Fruit fly (Drosophila melanogaster): ENCODE measurements around the gene Phf7.
A peak's percentile ranks its signal among the peaks of the same experiment; 100 is the strongest.
"Not testable (repeated sequence)": the region's sequence is repeated elsewhere in the genome, so short reads cannot be mapped to it uniquely, and the experiment has no call there.

Gene Phf7

DNA sequence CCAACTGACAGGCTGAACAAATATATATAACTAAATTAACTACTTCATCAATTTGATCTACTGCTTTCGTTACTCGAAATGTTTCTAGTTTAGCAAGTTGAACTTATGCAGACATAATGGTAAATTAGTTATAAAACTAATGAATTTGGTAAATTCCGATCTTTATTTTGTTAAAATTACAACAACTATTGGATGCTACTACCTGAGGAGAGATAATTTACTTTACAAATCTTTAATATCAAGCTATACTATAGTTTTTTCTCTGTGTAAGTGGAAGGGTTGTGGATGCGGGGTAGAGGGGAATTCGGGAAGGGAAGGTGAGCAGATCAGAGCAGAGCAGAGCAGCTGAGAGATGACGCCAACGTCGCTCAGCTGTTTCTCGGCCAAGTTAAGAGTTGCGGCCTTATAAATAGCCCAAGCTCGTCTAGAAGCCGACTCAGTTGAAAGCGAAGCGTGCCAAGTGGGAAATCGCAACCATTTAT, 17.9 kb downstream of the Phf7 start, which contains the start of gene aspr (continued):
- TF ChIP-seq CG16779 (tag; optimal IDR thresholded peaks at IDR 0.05) (no peak), Hr39 (GFP tag; optimal IDR thresholded peaks at IDR 0.05) (no peak), CG3032 (tag; optimal IDR thresholded peaks at IDR 0.05) (peak; percentile 58), spab (GFP tag; optimal IDR thresholded peaks at IDR 0.05) (peak; percentile 25), CG6792 (GFP tag; optimal IDR thresholded peaks at IDR 0.05) (no peak), Smox (GFP tag; optimal IDR thresholded peaks at IDR 0.05) (no peak), achi (GFP tag; optimal IDR thresholded peaks at IDR 0.05) (no peak), Ets21C (GFP tag; optimal IDR thresholded peaks at IDR 0.05) (no peak), CG32006 (GFP tag; optimal IDR thresholded peaks at IDR 0.05) (no peak), CG7368 (GFP tag; optimal IDR thresholded peaks at IDR 0.05) (no peak), cyc (GFP tag; optimal IDR thresholded peaks at IDR 0.05) (no peak), Eip78C (GFP tag) (peak; percentile 67), Met (GFP tag; optimal IDR thresholded peaks at IDR 0.05) (no peak), CG6163 (GFP tag; IDR thresholded peaks at IDR 0.05) (no peak), lz (GFP tag; optimal IDR thresholded peaks at IDR 0.05) (no peak), dsx (GFP tag; optimal IDR thresholded peaks at IDR 0.05; ENCODE audit: poor library complexity, severe bottlenecking) (peak; percentile 7), CG10669 (GFP tag; optimal IDR thresholded peaks at IDR 0.05) (peak; percentile 52), CG8119 (GFP tag; IDR thresholded peaks at IDR 0.05) (no peak), CG6276 (GFP tag; optimal IDR thresholded peaks at IDR 0.05) (no peak), Eip93F (GFP tag; optimal IDR thresholded peaks at IDR 0.05) (no peak), Gug (GFP tag; IDR thresholded peaks at IDR 0.05) (no peak), salr (GFP tag; optimal IDR thresholded peaks at IDR 0.05) (no peak), vri (GFP tag; optimal IDR thresholded peaks at IDR 0.05) (no peak)

DNA sequence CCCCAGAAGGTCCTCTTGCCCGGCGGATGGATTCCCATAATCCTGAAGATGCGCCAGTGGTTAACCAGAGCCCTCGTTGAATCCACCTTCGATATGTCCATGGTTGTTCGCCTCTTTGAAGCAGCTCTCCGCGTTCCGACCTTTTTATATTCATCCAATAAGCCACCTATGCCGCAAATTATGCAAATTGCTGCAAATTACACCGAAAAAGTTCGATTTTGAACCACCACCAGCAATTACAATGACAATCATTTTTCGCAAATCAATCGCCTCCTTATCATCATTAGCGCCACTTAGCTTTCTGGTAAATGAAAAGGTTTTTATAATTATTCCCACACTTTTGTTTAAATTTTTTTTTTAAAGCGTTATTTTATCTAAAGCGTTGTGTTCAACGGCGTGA, 22.5 kb downstream of the Phf7 start, which contains the start of gene Or19a:
Gene Or19a (minus strand): TSS at position 101 of the 400 bp plus-strand sequence.
- TF ChIP-seq achi, Sox15, dac (GFP tag; optimal IDR thresholded peaks at IDR 0.05): not testable (repeated sequence)

DNA sequence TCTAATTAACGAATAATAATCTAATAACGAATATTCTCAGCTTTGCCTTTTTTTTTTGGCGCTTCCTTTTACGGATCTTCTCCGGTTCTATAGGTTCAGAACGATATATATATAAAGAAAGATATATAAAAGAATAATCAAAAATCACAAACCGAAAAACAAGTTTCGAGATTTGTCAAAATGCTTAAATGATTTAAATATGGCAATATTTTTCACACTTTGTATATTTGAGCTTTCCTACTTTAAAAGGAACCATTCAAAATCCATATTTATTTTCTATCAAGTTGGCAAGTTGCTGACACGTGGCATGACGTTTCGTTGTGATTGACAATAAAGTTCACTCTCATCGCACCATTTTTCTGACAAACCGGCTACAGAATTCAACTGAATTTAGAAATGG, 24.9 kb downstream of the Phf7 start, which contains the start of gene CG34332:
Gene CG34332 (plus strand): TSS at position 301 of the 400 bp plus-strand sequence.
- TF ChIP-seq net (GFP tag; optimal IDR thresholded peaks at IDR 0.05) (no peak), vri (GFP tag; optimal IDR thresholded peaks at IDR 0.05) (no peak), CG11762 (GFP tag; optimal IDR thresholded peaks at IDR 0.05; ENCODE audit: insufficient read depth) (no peak), Hr39 (GFP tag; optimal IDR thresholded peaks at IDR 0.05) (no peak), Met (GFP tag; optimal IDR thresholded peaks at IDR 0.05) (no peak), CG6276 (GFP tag; optimal IDR thresholded peaks at IDR 0.05) (no peak), CG7368 (GFP tag; optimal IDR thresholded peaks at IDR 0.05) (no peak), fd85E (GFP tag; optimal IDR thresholded peaks at IDR 0.05) (no peak), dsx (GFP tag; optimal IDR thresholded peaks at IDR 0.05; ENCODE audit: poor library complexity, severe bottlenecking) (no peak)

DNA sequence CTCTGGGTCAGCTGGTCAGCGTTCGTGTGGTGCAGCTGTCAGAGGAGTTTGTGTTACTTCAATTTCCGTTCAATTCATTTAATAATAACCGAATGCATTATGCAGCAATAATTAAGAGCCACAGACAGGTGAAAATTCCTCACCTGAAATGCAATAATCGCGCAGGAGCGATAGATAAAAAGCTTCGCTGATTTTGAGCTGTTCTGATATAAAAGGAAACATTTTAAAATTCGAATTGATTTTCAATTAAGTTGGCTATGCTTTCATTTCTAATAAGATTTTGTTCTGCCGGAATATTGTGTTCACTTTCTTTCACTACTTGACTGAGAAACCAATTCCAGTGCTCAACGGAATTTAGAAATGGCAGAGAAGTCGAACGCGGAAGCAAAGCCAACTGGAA, 26.1 kb downstream of the Phf7 start, which contains the start of gene CG42583:
Gene CG42583 (plus strand): TSS at position 301 of the 400 bp plus-strand sequence.
- TF ChIP-seq esn (GFP tag; optimal IDR thresholded peaks at IDR 0.05) (no peak), CG6163 (GFP tag; IDR thresholded peaks at IDR 0.05) (no peak), CG1621 (tag; optimal IDR thresholded peaks at IDR 0.05) (no peak), ss (GFP tag; optimal IDR thresholded peaks at IDR 0.05) (no peak), Eip78C (GFP tag) (no peak), achi (GFP tag; optimal IDR thresholded peaks at IDR 0.05) (no peak), fkh (GFP tag; optimal IDR thresholded peaks at IDR 0.05) (no peak), CG11762 (GFP tag; optimal IDR thresholded peaks at IDR 0.05; ENCODE audit: insufficient read depth) (no peak), Sox14 (GFP tag; optimal IDR thresholded peaks at IDR 0.05) (no peak), Smox (GFP tag; optimal IDR thresholded peaks at IDR 0.05) (no peak), CG10631 (GFP tag; optimal IDR thresholded peaks at IDR 0.05) (no peak), CG8632 (GFP tag; optimal IDR thresholded peaks at IDR 0.05) (no peak), CG9139 (GFP tag; optimal IDR thresholded peaks at IDR 0.05) (no peak), lz (GFP tag; optimal IDR thresholded peaks at IDR 0.05) (no peak), spab (GFP tag; optimal IDR thresholded peaks at IDR 0.05) (no peak), Lpt (GFP tag; optimal IDR thresholded peaks at IDR 0.05) (no peak), CG32006 (GFP tag; optimal IDR thresholded peaks at IDR 0.05) (no peak), fd85E (GFP tag; optimal IDR thresholded peaks at IDR 0.05) (no peak), CG6792 (GFP tag; optimal IDR thresholded peaks at IDR 0.05) (no peak)
